Worm (Caenorhabditis elegans): Measurements from ENCODE around the gene frpr-17.

frpr-17 gene

ce11 chrX:14395267-14395666 lies 10.7 kb upstream of the frpr-17 start, which contains the start of gene Y60A9.1:
Y60A9.1 (minus strand) TSS chrX:14395367.
- TF ChIP-seq lsy-2 (tag; optimal IDR thresholded peaks at IDR 0.05) (no peak), unc-120 (tag; optimal IDR thresholded peaks at IDR 0.05; ENCODE audit: poor library complexity, severe bottlenecking) (no peak), cnd-1 (tag; optimal IDR thresholded peaks at IDR 0.05) (no peak), elt-1 (tag; optimal IDR thresholded peaks at IDR 0.05; ENCODE audit: borderline replicate concordance, insufficient read depth) (no peak), nhr-28 (tag; optimal IDR thresholded peaks at IDR 0.05) (no peak), nhr-2 (tag; optimal IDR thresholded peaks at IDR 0.05) (no peak), drap-1 (GFP tag; optimal IDR thresholded peaks at IDR 0.05) (no peak), unc-39 (tag; optimal IDR thresholded peaks at IDR 0.05) (no peak), zip-8 (tag; optimal IDR thresholded peaks at IDR 0.05) (no peak), lin-13 (tag; optimal IDR thresholded peaks at IDR 0.05) (no peak), ceh-39 (tag; optimal IDR thresholded peaks at IDR 0.05) (no peak), unc-62 (GFP tag; optimal IDR thresholded peaks at IDR 0.05) (no peak), flh-1 (GFP tag; optimal IDR thresholded peaks at IDR 0.05) (no peak), ces-1 (GFP tag; optimal IDR thresholded peaks at IDR 0.05) (no peak), tbx-8 (GFP tag; optimal IDR thresholded peaks at IDR 0.05) (no peak), sem-2 (GFP tag; optimal IDR thresholded peaks at IDR 0.05) (no peak), bed-3 (GFP tag; optimal IDR thresholded peaks at IDR 0.05) (no peak)

- TF ChIP-seq nhr-12 (tag; optimal IDR thresholded peaks at IDR 0.05) = no peak
- TF ChIP-seq ces-1 (GFP tag; optimal IDR thresholded peaks at IDR 0.05) = peak; percentile 16
Observed at ce11 chrX:14399035-14399434, 6.9 kb upstream of the frpr-17 start.

ce11 chrX:14401230-14401629 lies 4.7 kb upstream of the frpr-17 start:
- TF ChIP-seq ceh-43 (GFP tag; optimal IDR thresholded peaks at IDR 0.05) (no peak), lsy-2 (tag; optimal IDR thresholded peaks at IDR 0.05) (no peak), mep-1 (tag; optimal IDR thresholded peaks at IDR 0.05) (no peak), sem-2 (GFP tag; optimal IDR thresholded peaks at IDR 0.05) (no peak), unc-120 (tag; optimal IDR thresholded peaks at IDR 0.05; ENCODE audit: poor library complexity, severe bottlenecking) (no peak), lin-32 (GFP tag; optimal IDR thresholded peaks at IDR 0.05) (no peak), pha-4 (tag; optimal IDR thresholded peaks at IDR 0.05) (no peak)

DNA sequence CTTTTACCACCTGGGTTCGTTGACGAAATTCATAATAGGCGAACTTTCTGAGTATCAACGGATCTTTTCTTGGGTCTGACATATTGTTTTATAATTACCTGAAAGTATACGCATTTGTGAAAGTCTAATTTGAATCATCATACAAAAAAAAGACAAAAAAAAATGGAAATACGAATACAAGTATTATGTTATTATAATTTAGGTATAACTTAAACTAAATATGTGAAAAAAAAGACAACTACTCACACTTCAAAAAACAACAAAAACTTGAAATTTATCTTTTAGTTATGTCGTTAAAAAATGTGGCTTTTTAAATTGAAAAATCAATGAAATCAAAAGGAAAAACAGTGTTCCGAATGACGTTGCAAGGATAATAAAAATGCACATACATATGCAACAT lies 6.9 kb downstream of the frpr-17 start, which contains the start of gene fbxa-179:
fbxa-179 (minus strand) TSS at position 101 of the 400 bp plus-strand sequence.
- TF ChIP-seq unc-39 (tag; optimal IDR thresholded peaks at IDR 0.05) = no peak
- no peak for TF ChIP-seq hlh-1 (tag; optimal IDR thresholded peaks at IDR 0.05)
- TF ChIP-seq elt-3 (tag; optimal IDR thresholded peaks at IDR 0.05) = no peak
- TF ChIP-seq unc-120 (tag; optimal IDR thresholded peaks at IDR 0.05; ENCODE audit: poor library complexity, severe bottlenecking) = no peak
- no peak for TF ChIP-seq mep-1 (tag; optimal IDR thresholded peaks at IDR 0.05)
- TF ChIP-seq ceh-83 (GFP tag; optimal IDR thresholded peaks at IDR 0.05) = no peak
- no peak for TF ChIP-seq cnd-1 (tag; optimal IDR thresholded peaks at IDR 0.05)
- TF ChIP-seq M03D4.4 (tag; optimal IDR thresholded peaks at IDR 0.05) = no peak
- no peak for TF ChIP-seq drap-1 (GFP tag; optimal IDR thresholded peaks at IDR 0.05)
- no peak for TF ChIP-seq nhr-2 (tag; optimal IDR thresholded peaks at IDR 0.05)
- TF ChIP-seq bed-3 (GFP tag; optimal IDR thresholded peaks at IDR 0.05) = no peak
- TF ChIP-seq snpc-4 (tag; optimal IDR thresholded peaks at IDR 0.05) = no peak
- no peak for TF ChIP-seq ceh-39 (tag; optimal IDR thresholded peaks at IDR 0.05)
- no peak for TF ChIP-seq sem-2 (GFP tag; optimal IDR thresholded peaks at IDR 0.05)
- no peak for TF ChIP-seq ztf-11 (tag; optimal IDR thresholded peaks at IDR 0.05)

DNA sequence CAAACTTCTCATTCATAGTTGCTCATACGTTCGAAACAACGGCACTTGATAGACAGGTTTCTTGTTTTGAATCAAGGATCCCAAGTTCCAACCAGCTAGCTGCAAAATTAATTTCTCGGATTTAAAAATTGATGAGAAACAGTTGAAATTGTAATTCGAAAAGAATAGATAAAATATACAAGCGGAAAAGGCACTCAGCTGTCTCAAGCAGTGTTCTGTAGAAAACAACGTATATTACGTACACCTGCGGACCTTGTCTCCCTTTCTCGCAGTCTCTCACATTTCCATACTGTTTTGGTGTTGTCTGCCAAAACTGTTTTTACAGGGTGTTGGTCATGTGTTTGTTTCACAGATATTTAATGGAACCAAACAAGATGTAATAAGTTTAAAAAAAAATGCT lies 9.7 kb downstream of the frpr-17 start, which contains the start of gene F23D12.10:
F23D12.10 (minus strand) TSS at position 101 of the 400 bp plus-strand sequence.
- TF ChIP-seq snpc-4 (tag; optimal IDR thresholded peaks at IDR 0.05) (no peak), blmp-1 (tag; optimal IDR thresholded peaks at IDR 0.05) (no peak), mep-1 (tag; optimal IDR thresholded peaks at IDR 0.05) (no peak), unc-39 (tag; optimal IDR thresholded peaks at IDR 0.05) (no peak), lsy-2 (tag; optimal IDR thresholded peaks at IDR 0.05) (no peak), nhr-2 (tag; optimal IDR thresholded peaks at IDR 0.05) (no peak), drap-1 (GFP tag; optimal IDR thresholded peaks at IDR 0.05) (no peak), sem-2 (GFP tag; optimal IDR thresholded peaks at IDR 0.05) (no peak), pha-4 (tag; optimal IDR thresholded peaks at IDR 0.05) (no peak), bed-3 (GFP tag; optimal IDR thresholded peaks at IDR 0.05) (no peak), ceh-39 (tag; optimal IDR thresholded peaks at IDR 0.05) (no peak), ceh-83 (GFP tag; optimal IDR thresholded peaks at IDR 0.05) (no peak), tbx-8 (GFP tag; optimal IDR thresholded peaks at IDR 0.05) (no peak), nhr-237 (tag; optimal IDR thresholded peaks at IDR 0.05) (no peak), mls-2 (tag; optimal IDR thresholded peaks at IDR 0.05) (no peak)
